Worm (Caenorhabditis elegans) whole organism, late embryonic: ENCODE results near the gene str-139.

Experiments
- C08G9.2 ChIP-seq: sonication (generic microtip); optimal IDR thresholded peaks from 2 replicates; lab custom pipeline; 2016; ENCODE audit warnings: mild to moderate bottlenecking, missing genetic modification characterization, moderate library complexity, missing compliant biosample characterization
- C38D4.7 ChIP-seq: fragments of 200-800 bp; sonication (Bioruptor generic); optimal IDR thresholded peaks from 2 replicates; lab custom pipeline; 2018; ENCODE audit warnings: mild to moderate bottlenecking, missing genetic modification characterization, moderate library complexity, missing compliant biosample characterization
- ama-1 ChIP-seq: fragments of 150-350 bp; optimal IDR thresholded peaks from 2 replicates; lab custom pipeline; 2014
- ceh-14 ChIP-seq: sonication (generic microtip); optimal IDR thresholded peaks from 2 replicates; lab custom pipeline; 2016; ENCODE audit warnings: missing genotype, missing genetic modification characterization, missing compliant biosample characterization
- ceh-18 ChIP-seq: sonication (generic microtip); optimal IDR thresholded peaks from 2 replicates; lab custom pipeline; 2016; ENCODE audit warnings: missing genetic modification characterization, missing compliant biosample characterization
- ceh-24 ChIP-seq: sonication (generic microtip); optimal IDR thresholded peaks from 2 replicates; lab custom pipeline; 2016; ENCODE audit warnings: mild to moderate bottlenecking, missing genetic modification characterization, missing compliant biosample characterization
- ceh-31 ChIP-seq: sonication (generic microtip); optimal IDR thresholded peaks from 2 replicates; lab custom pipeline; 2016; ENCODE audit warnings: missing genetic modification characterization, missing compliant biosample characterization
- ceh-34 ChIP-seq: sonication (generic microtip); optimal IDR thresholded peaks from 2 replicates; lab custom pipeline; 2016; ENCODE audit warnings: mild to moderate bottlenecking, missing genetic modification characterization, missing compliant biosample characterization
- ceh-45 ChIP-seq: fragments of 200-800 bp; sonication (Bioruptor generic); IDR thresholded peaks from 2 replicates; pipeline ENCODE4 v1.3.6; 2022; ENCODE audit warnings: missing genetic modification reagents, missing genetic modification characterization, missing compliant biosample characterization
- ceh-48 ChIP-seq: sonication (generic microtip); optimal IDR thresholded peaks from 2 replicates; lab custom pipeline; 2016; ENCODE audit warnings: missing genetic modification characterization, inconsistent platforms, missing compliant biosample characterization
- ceh-9 ChIP-seq: sonication (generic microtip); optimal IDR thresholded peaks from 2 replicates; lab custom pipeline; 2016; ENCODE audit warnings: mild to moderate bottlenecking, missing genetic modification characterization, inconsistent platforms, missing compliant biosample characterization
- dmd-4 ChIP-seq: sonication (generic microtip); optimal IDR thresholded peaks from 2 replicates; lab custom pipeline; 2016; ENCODE audit warnings: borderline replicate concordance, missing genetic modification characterization, missing compliant biosample characterization
- dve-1 ChIP-seq: sonication (generic microtip); optimal IDR thresholded peaks from 2 replicates; lab custom pipeline; 2017; ENCODE audit warnings: antibody characterized with exemption, mild to moderate bottlenecking, missing genetic modification characterization, missing compliant biosample characterization
- elt-2 ChIP-seq: sonication (generic microtip); optimal IDR thresholded peaks from 2 replicates; lab custom pipeline; 2016; ENCODE audit warnings: missing genetic modification reagents, missing genetic modification characterization, missing compliant biosample characterization
- eyg-1 ChIP-seq: sonication (generic microtip); optimal IDR thresholded peaks from 2 replicates; lab custom pipeline; 2016; ENCODE audit warnings: missing genotype, missing genetic modification characterization, missing compliant biosample characterization
- fax-1 ChIP-seq: sonication (generic microtip); optimal IDR thresholded peaks from 2 replicates; lab custom pipeline; 2016; ENCODE audit warnings: missing genotype, missing genetic modification characterization, missing compliant biosample characterization
- fkh-6 ChIP-seq: sonication (generic microtip); optimal IDR thresholded peaks from 2 replicates; lab custom pipeline; 2016; ENCODE audit warnings: missing genetic modification characterization, missing compliant biosample characterization
- gmeb-2 ChIP-seq: sonication (generic microtip); optimal IDR thresholded peaks from 2 replicates; lab custom pipeline; 2016; ENCODE audit warnings: missing genetic modification characterization, inconsistent platforms, missing compliant biosample characterization
- hlh-13 ChIP-seq: fragments of 200-800 bp; sonication (Bioruptor generic); optimal IDR thresholded peaks from 2 replicates; lab custom pipeline; 2018; ENCODE audit warnings: mild to moderate bottlenecking, missing genetic modification characterization, missing compliant biosample characterization
- hlh-30 ChIP-seq: sonication (generic microtip); optimal IDR thresholded peaks from 2 replicates; lab custom pipeline; 2017; ENCODE audit warnings: antibody characterized with exemption, missing genetic modification characterization, missing compliant biosample characterization; ENCODE audit not compliant: insufficient read depth
- lim-6 ChIP-seq: sonication (generic microtip); optimal IDR thresholded peaks from 2 replicates; lab custom pipeline; 2016; ENCODE audit warnings: missing genetic modification characterization, missing compliant biosample characterization
- lin-11 ChIP-seq: fragments of 200-800 bp; sonication (Bioruptor generic); optimal IDR thresholded peaks from 2 replicates; lab custom pipeline; 2018; ENCODE audit warnings: mild to moderate bottlenecking, missing genetic modification characterization, missing compliant biosample characterization
- mec-3 ChIP-seq: sonication (generic microtip); optimal IDR thresholded peaks from 2 replicates; lab custom pipeline; 2016; ENCODE audit warnings: borderline replicate concordance, missing genetic modification characterization, missing compliant biosample characterization
- nfya-1 ChIP-seq: sonication (generic microtip); optimal IDR thresholded peaks from 2 replicates; lab custom pipeline; 2017; ENCODE audit warnings: missing genetic modification characterization, mild to moderate bottlenecking, missing compliant biosample characterization, antibody characterized with exemption, moderate library complexity
- nhr-11 ChIP-seq: fragments of 150-350 bp; optimal IDR thresholded peaks from 2 replicates; lab custom pipeline; 2014; ENCODE audit warnings: missing biosample characterization, missing genetic modification characterization
- pag-3 ChIP-seq: sonication (generic microtip); optimal IDR thresholded peaks from 2 replicates; lab custom pipeline; 2016; ENCODE audit warnings: missing compliant biosample characterization, missing genetic modification characterization, borderline replicate concordance
- pax-1 ChIP-seq: fragments of 150-350 bp; optimal IDR thresholded peaks from 2 replicates; lab custom pipeline; 2014; ENCODE audit warnings: missing biosample characterization, missing genetic modification characterization
- pha-4 ChIP-seq: fragments of 150-350 bp; optimal IDR thresholded peaks from 2 replicates; lab custom pipeline; 2018; ENCODE audit warnings: missing biosample characterization, missing genetic modification reagents, missing genetic modification characterization
- ttx-3 ChIP-seq: sonication (generic microtip); optimal IDR thresholded peaks from 2 replicates; lab custom pipeline; 2016; ENCODE audit warnings: missing genetic modification reagents, missing genetic modification characterization, missing compliant biosample characterization
- unc-42 ChIP-seq: sonication (generic microtip); optimal IDR thresholded peaks from 2 replicates; lab custom pipeline; 2016; ENCODE audit warnings: missing genotype, missing genetic modification characterization, missing compliant biosample characterization
- unc-55 ChIP-seq: sonication (generic microtip); optimal IDR thresholded peaks from 2 replicates; lab custom pipeline; 2017; ENCODE audit warnings: missing biosample characterization, missing genetic modification reagents, missing genetic modification characterization
- unc-86 ChIP-seq: sonication (generic microtip); optimal IDR thresholded peaks from 2 replicates; lab custom pipeline; 2016; ENCODE audit warnings: missing genetic modification characterization, missing compliant biosample characterization
- zip-5 ChIP-seq: sonication (generic microtip); optimal IDR thresholded peaks from 2 replicates; lab custom pipeline; 2016; ENCODE audit warnings: missing genetic modification characterization, missing compliant biosample characterization

The str-139 gene

ce11 chrV:8039085-8039525, 22.9 kb downstream of the str-139 start:
- peak; percentile 19 for TF ChIP-seq gmeb-2 (tag; lab: Kevin White, UChicago)
- no peak for TF ChIP-seq ceh-48
- TF ChIP-seq ama-1 (lab: Kevin White, UChicago): peak; percentile 75
- TF ChIP-seq fkh-6 (tag; lab: Kevin White, UChicago): no peak
- TF ChIP-seq, all 69 proteins: peak for 2

- TF ChIP-seq ceh-31 (tag; lab: Kevin White, UChicago): no peak
- no peak for TF ChIP-seq elt-2 (tag; lab: Kevin White, UChicago)
- TF ChIP-seq pha-4 (tag; lab: Kevin White, UChicago): no peak
- TF ChIP-seq fax-1: no peak
- TF ChIP-seq mec-3 (tag; lab: Kevin White, UChicago): no peak
- TF ChIP-seq lim-6 (tag; lab: Kevin White, UChicago): no peak
- TF ChIP-seq lin-11 (tag; lab: Kevin White, UChicago): no peak
- no peak for TF ChIP-seq dve-1
- no peak for TF ChIP-seq ceh-18
- no peak for TF ChIP-seq ceh-9
- no peak for TF ChIP-seq ceh-34 (tag; lab: Kevin White, UChicago)
- TF ChIP-seq hlh-30 (tag; lab: Kevin White, UChicago): no peak
Measured at ce11 chrV:8035947-8036346, 26.0 kb downstream of the str-139 start, which contains the start of gene ZC513.14. Gene ZC513.14, minus strand, starts transcription at chrV:8036047.

- no peak for TF ChIP-seq pag-3 (tag; lab: Kevin White, UChicago)
- no peak for TF ChIP-seq pax-1 (tag; lab: Kevin White, UChicago)
- TF ChIP-seq zip-5: no peak
- no peak for TF ChIP-seq dmd-4 (tag; lab: Kevin White, UChicago)
- no peak for TF ChIP-seq nfya-1
- TF ChIP-seq ceh-9: no peak
- TF ChIP-seq gmeb-2 (tag; lab: Kevin White, UChicago): no peak
- TF ChIP-seq ama-1 (lab: Kevin White, UChicago): no peak
- TF ChIP-seq ceh-34 (tag; lab: Kevin White, UChicago): no peak
- TF ChIP-seq ceh-24 (tag; lab: Kevin White, UChicago): no peak
- no peak for TF ChIP-seq fax-1
Measured at ce11 chrV:8034811-8035210, 27.2 kb downstream of the str-139 start, which contains the start of gene algn-12. Gene algn-12, plus strand, starts transcription at chrV:8035111.

ce11 chrV:8031121-8031520, 30.9 kb downstream of the str-139 start, which contains the start of gene vars-1:
Gene vars-1, plus strand, starts transcription at chrV:8031411.
- TF ChIP-seq hlh-13 (GFP tag; lab: Kevin White, UChicago) (no peak), C08G9.2 (tag; lab: Kevin White, UChicago) (no peak), nhr-11 (no peak), pax-1 (tag; lab: Kevin White, UChicago) (no peak), fax-1 (no peak), C38D4.7 (GFP tag; lab: Kevin White, UChicago) (no peak), ceh-14 (tag; lab: Kevin White, UChicago) (no peak), ceh-45 (GFP tag; lab: Robert Waterston, UW) (no peak), nfya-1 (peak; percentile 0), ceh-31 (tag; lab: Kevin White, UChicago) (no peak), ttx-3 (tag; lab: Kevin White, UChicago) (no peak), eyg-1 (tag; lab: Kevin White, UChicago) (no peak), unc-86 (tag; lab: Kevin White, UChicago) (no peak), ceh-18 (no peak), dve-1 (no peak), dmd-4 (tag; lab: Kevin White, UChicago) (no peak), fkh-6 (tag; lab: Kevin White, UChicago) (no peak), unc-55 (peak; percentile 54), unc-42 (tag; lab: Kevin White, UChicago) (peak; percentile 35)
